Fruit fly (Drosophila melanogaster) whole organism, prepupa: Measurements from ENCODE around the gene CG11779.

Source experiments
- Blimp-1 ChIP-seq: fragments of 200-800 bp; sonication (Bioruptor generic); optimal IDR thresholded peaks from 3 replicates; lab custom pipeline; 2017; ENCODE audit warnings: missing biosample characterization, missing genetic modification characterization, mild to moderate bottlenecking, moderate library complexity, missing genetic modification reagents
- CG11762 ChIP-seq: fragments of 200-800 bp; sonication (Bioruptor generic); optimal IDR thresholded peaks from 3 replicates; lab custom pipeline; 2016; ENCODE audit warnings: missing biosample characterization, missing genetic modification characterization; ENCODE audit not compliant: insufficient read depth
- CG11902 ChIP-seq: fragments of 200-800 bp; sonication (Bioruptor generic); optimal IDR thresholded peaks from 3 replicates; lab custom pipeline; 2016; ENCODE audit warnings: missing biosample characterization, missing genetic modification characterization
- CG15336 ChIP-seq: fragments of 200-800 bp; sonication (Bioruptor generic); IDR thresholded peaks from 2 replicates; pipeline ENCODE4 v1.3.6; 2022; ENCODE audit warnings: missing biosample characterization, missing genetic modification characterization
- CG1621 ChIP-seq: fragments of 200-800 bp; sonication (Bioruptor generic); optimal IDR thresholded peaks from 3 replicates; lab custom pipeline; 2018; ENCODE audit warnings: missing biosample characterization, mild to moderate bottlenecking, missing genetic modification characterization
- CG3032 ChIP-seq: fragments of 200-800 bp; optimal IDR thresholded peaks from 2 replicates; lab custom pipeline; 2019; ENCODE audit warnings: missing biosample characterization, mild to moderate bottlenecking, missing genetic modification characterization, moderate library complexity
- CG31627 ChIP-seq: fragments of 200-800 bp; sonication (Bioruptor generic); optimal IDR thresholded peaks from 3 replicates; lab custom pipeline; 2016; ENCODE audit warnings: missing biosample characterization, missing genetic modification characterization
- CG32006 ChIP-seq: fragments of 200-800 bp; sonication (Bioruptor generic); optimal IDR thresholded peaks from 3 replicates; lab custom pipeline; 2017; ENCODE audit warnings: missing biosample characterization, mild to moderate bottlenecking, missing genetic modification characterization
- CG34406 ChIP-seq: fragments of 200-800 bp; sonication (Bioruptor generic); optimal IDR thresholded peaks from 3 replicates; lab custom pipeline; 2016; ENCODE audit warnings: missing biosample characterization, missing genetic modification characterization
- CG3919 ChIP-seq: fragments of 200-800 bp; sonication (Bioruptor generic); optimal IDR thresholded peaks from 3 replicates; lab custom pipeline; 2016; ENCODE audit warnings: missing biosample characterization, missing genetic modification characterization
- CG4318 ChIP-seq: fragments of 200-800 bp; sonication (Bioruptor generic); optimal IDR thresholded peaks from 3 replicates; lab custom pipeline; 2017; ENCODE audit warnings: missing biosample characterization, mild to moderate bottlenecking, missing genetic modification characterization
- CG6163 ChIP-seq: fragments of 200-800 bp; sonication (Bioruptor generic); IDR thresholded peaks from 3 replicates; pipeline ENCODE4 v1.3.6; 2022; ENCODE audit warnings: missing biosample characterization, missing genetic modification characterization
- CG6276 ChIP-seq: fragments of 200-800 bp; sonication (Bioruptor generic); optimal IDR thresholded peaks from 2 replicates; lab custom pipeline; 2017; ENCODE audit warnings: missing biosample characterization, mild to moderate bottlenecking, missing genetic modification characterization
- CG6808 ChIP-seq: fragments of 200-800 bp; sonication (Bioruptor generic); optimal IDR thresholded peaks from 3 replicates; lab custom pipeline; 2017; ENCODE audit warnings: missing biosample characterization, missing genetic modification characterization, mild to moderate bottlenecking, moderate library complexity, missing genetic modification reagents
- CG6854 ChIP-seq: fragments of 200-800 bp; sonication (Bioruptor generic); optimal IDR thresholded peaks from 2 replicates; lab custom pipeline; 2017; ENCODE audit warnings: missing biosample characterization, mild to moderate bottlenecking, missing genetic modification characterization
- CG7368 ChIP-seq: fragments of 200-800 bp; sonication (Bioruptor generic); optimal IDR thresholded peaks from 3 replicates; lab custom pipeline; 2016; ENCODE audit warnings: missing biosample characterization, missing genetic modification characterization
- CG8119 ChIP-seq: fragments of 200-800 bp; sonication (Bioruptor generic); IDR thresholded peaks from 3 replicates; pipeline ENCODE4 v1.3.6; 2022; ENCODE audit warnings: missing biosample characterization, missing genetic modification characterization
- CG8319 ChIP-seq: fragments of 200-800 bp; sonication (Bioruptor generic); optimal IDR thresholded peaks from 3 replicates; lab custom pipeline; 2016; ENCODE audit warnings: missing biosample characterization, missing genetic modification characterization
- CG8632 ChIP-seq: fragments of 200-800 bp; sonication (Bioruptor generic); optimal IDR thresholded peaks from 3 replicates; lab custom pipeline; 2016; ENCODE audit warnings: missing biosample characterization, missing genetic modification characterization
- CG9139 ChIP-seq: fragments of 200-800 bp; sonication (Bioruptor generic); optimal IDR thresholded peaks from 3 replicates; lab custom pipeline; 2017; ENCODE audit warnings: missing biosample characterization, mild to moderate bottlenecking, missing genetic modification characterization
- Eip78C ChIP-seq: fragments of 200-800 bp; sonication (Bioruptor generic); peaks from one replicate; lab custom pipeline; 2016; ENCODE audit warnings: missing biosample characterization, missing genetic modification characterization
- Eip93F ChIP-seq: fragments of 200-800 bp; sonication (Bioruptor generic); optimal IDR thresholded peaks from 2 replicates; lab custom pipeline; 2016; ENCODE audit warnings: missing biosample characterization, mild to moderate bottlenecking, missing genetic modification characterization
- Ets21C ChIP-seq: fragments of 200-800 bp; sonication (Bioruptor generic); optimal IDR thresholded peaks from 3 replicates; lab custom pipeline; 2016; ENCODE audit warnings: missing biosample characterization, missing genetic modification characterization
- Gug ChIP-seq: fragments of 200-800 bp; sonication (Bioruptor generic); IDR thresholded peaks from 2 replicates; pipeline ENCODE4 v1.3.6; 2022; ENCODE audit warnings: missing biosample characterization, missing genetic modification characterization
- Hr38 ChIP-seq: sonication (Bioruptor generic); optimal IDR thresholded peaks from 2 replicates; lab custom pipeline; 2016; ENCODE audit warnings: missing biosample characterization, missing genetic modification characterization
- Hr39 ChIP-seq: fragments of 200-800 bp; sonication (Bioruptor generic); optimal IDR thresholded peaks from 2 replicates; lab custom pipeline; 2016; ENCODE audit warnings: missing biosample characterization, missing genetic modification characterization
- Hr4 ChIP-seq: fragments of 200-800 bp; sonication (Bioruptor generic); optimal IDR thresholded peaks from 3 replicates; lab custom pipeline; 2016; ENCODE audit warnings: missing biosample characterization, missing genetic modification characterization
- Lpt ChIP-seq: fragments of 200-800 bp; sonication (Bioruptor generic); optimal IDR thresholded peaks from 3 replicates; lab custom pipeline; 2016; ENCODE audit warnings: missing biosample characterization, missing genetic modification characterization
- Met ChIP-seq: fragments of 200-800 bp; sonication (Bioruptor generic); optimal IDR thresholded peaks from 3 replicates; lab custom pipeline; 2016; ENCODE audit warnings: missing biosample characterization, missing genetic modification characterization
- OdsH ChIP-seq: fragments of 200-800 bp; sonication (Bioruptor generic); optimal IDR thresholded peaks from 3 replicates; lab custom pipeline; 2016; ENCODE audit warnings: missing biosample characterization, missing genetic modification characterization
- Smox ChIP-seq: fragments of 200-800 bp; sonication (Bioruptor generic); optimal IDR thresholded peaks from 3 replicates; lab custom pipeline; 2016; ENCODE audit warnings: missing biosample characterization, missing genetic modification characterization
- Sox102F ChIP-seq: fragments of 200-800 bp; sonication (Bioruptor generic); optimal IDR thresholded peaks from 2 replicates; lab custom pipeline; 2016; ENCODE audit warnings: missing biosample characterization, mild to moderate bottlenecking, missing genetic modification characterization
- Sox14 ChIP-seq: fragments of 200-800 bp; sonication (Bioruptor generic); optimal IDR thresholded peaks from 3 replicates; lab custom pipeline; 2016; ENCODE audit warnings: missing biosample characterization, missing genetic modification characterization
- Sox15 ChIP-seq: fragments of 200-800 bp; sonication (Bioruptor generic); optimal IDR thresholded peaks from 3 replicates; lab custom pipeline; 2016; ENCODE audit warnings: missing biosample characterization, missing genetic modification characterization
- acj6 ChIP-seq: fragments of 200-800 bp; sonication (Bioruptor generic); optimal IDR thresholded peaks from 3 replicates; lab custom pipeline; 2016; ENCODE audit warnings: missing biosample characterization, missing genetic modification characterization
- cyc ChIP-seq: fragments of 200-800 bp; sonication (Bioruptor generic); optimal IDR thresholded peaks from 3 replicates; lab custom pipeline; 2016; ENCODE audit warnings: missing biosample characterization, missing genetic modification characterization
- dac ChIP-seq: fragments of 200-800 bp; sonication (Bioruptor generic); optimal IDR thresholded peaks from 2 replicates; lab custom pipeline; 2017; ENCODE audit warnings: missing biosample characterization, mild to moderate bottlenecking, missing genetic modification characterization
- dsx ChIP-seq: fragments of 200-800 bp; optimal IDR thresholded peaks from 3 replicates; lab custom pipeline; 2019; ENCODE audit warnings: missing biosample characterization, mild to moderate bottlenecking, missing genetic modification characterization, moderate library complexity; ENCODE audit not compliant: poor library complexity, severe bottlenecking
- eg ChIP-seq: fragments of 200-800 bp; sonication (Bioruptor generic); IDR thresholded peaks from 3 replicates; pipeline ENCODE4 v1.3.6; 2022; ENCODE audit warnings: missing biosample characterization, missing genetic modification characterization
- esn ChIP-seq: fragments of 200-800 bp; sonication (Bioruptor generic); optimal IDR thresholded peaks from 2 replicates; lab custom pipeline; 2016; ENCODE audit warnings: missing biosample characterization, mild to moderate bottlenecking, missing genetic modification characterization, moderate library complexity
- fd59A ChIP-seq: fragments of 200-800 bp; sonication (Bioruptor generic); optimal IDR thresholded peaks from 2 replicates; lab custom pipeline; 2017; ENCODE audit warnings: missing biosample characterization, mild to moderate bottlenecking, missing genetic modification characterization, missing genetic modification reagents
- fd85E ChIP-seq: fragments of 200-800 bp; sonication (Bioruptor generic); optimal IDR thresholded peaks from 3 replicates; lab custom pipeline; 2016; ENCODE audit warnings: missing biosample characterization, missing genetic modification characterization
- fkh ChIP-seq: fragments of 200-800 bp; sonication (Bioruptor generic); optimal IDR thresholded peaks from 3 replicates; lab custom pipeline; 2017; ENCODE audit warnings: missing biosample characterization, mild to moderate bottlenecking, missing genetic modification characterization, moderate library complexity
- lz ChIP-seq: fragments of 200-800 bp; sonication (Bioruptor generic); optimal IDR thresholded peaks from 3 replicates; lab custom pipeline; 2016; ENCODE audit warnings: missing biosample characterization, missing genetic modification characterization
- net ChIP-seq: fragments of 200-800 bp; sonication (Bioruptor generic); optimal IDR thresholded peaks from 3 replicates; lab custom pipeline; 2016; ENCODE audit warnings: missing biosample characterization, missing genetic modification characterization
- pdm3 ChIP-seq: fragments of 200-800 bp; sonication (Bioruptor generic); optimal IDR thresholded peaks from 3 replicates; lab custom pipeline; 2016; ENCODE audit warnings: missing biosample characterization, missing genetic modification characterization
- spab ChIP-seq: fragments of 200-800 bp; sonication (Bioruptor generic); optimal IDR thresholded peaks from 2 replicates; lab custom pipeline; 2017; ENCODE audit warnings: missing biosample characterization, mild to moderate bottlenecking, missing genetic modification characterization, missing genetic modification reagents
- ss ChIP-seq, 2 experiments: fragments of 200-800 bp; sonication (Bioruptor generic); optimal IDR thresholded peaks; 2 replicates in 1 of 2; 3 replicates in 1 of 2; lab custom pipeline; 2017 to 2018; ENCODE audit warnings: mild to moderate bottlenecking in 2 of 2, missing biosample characterization in 2 of 2, missing genetic modification characterization in 2 of 2, moderate library complexity in 1 of 2
- svp ChIP-seq: fragments of 200-800 bp; sonication (Bioruptor generic); peaks from one replicate; lab custom pipeline; 2016; ENCODE audit warnings: missing biosample characterization, missing genetic modification characterization
- topi ChIP-seq: fragments of 200-800 bp; sonication (Bioruptor generic); optimal IDR thresholded peaks from 3 replicates; lab custom pipeline; 2016; ENCODE audit warnings: missing biosample characterization, missing genetic modification characterization
- vri ChIP-seq: fragments of 200-800 bp; sonication (Bioruptor generic); optimal IDR thresholded peaks from 3 replicates; lab custom pipeline; 2016; ENCODE audit warnings: missing biosample characterization, mild to moderate bottlenecking, missing genetic modification characterization

Gene CG11779

dm6 chr3R:19118505-19119138, 41.1 kb downstream of the CG11779 start:
- TF ChIP-seq CG11902 (GFP tag; lab: Kevin White, UChicago) (peak; percentile 75), Gug (peak; percentile 83), fkh (GFP tag; lab: Kevin White, UChicago) (no peak), CG3032 (peak; percentile 87), CG6854 (peak; percentile 63), CG32006 (GFP tag; lab: Kevin White, UChicago) (peak; percentile 77), svp (peak; percentile 95), esn (GFP tag; lab: Kevin White, UChicago) (peak; percentile 91), Met (GFP tag; lab: Kevin White, UChicago) (peak; percentile 90), CG8319 (peak; percentile 82), net (GFP tag; lab: Kevin White, UChicago) (peak; percentile 82), fd85E (GFP tag; lab: Kevin White, UChicago) (peak; percentile 26), CG3919 (GFP tag; lab: Kevin White, UChicago) (peak; percentile 89), CG34406 (GFP tag; lab: Kevin White, UChicago) (peak; percentile 83), OdsH (peak; percentile 88), Hr38 (GFP tag; lab: Kevin White, UChicago) (no peak), CG1621 (tag; lab: Kevin White, UChicago) (peak; percentile 89), dac (GFP tag; lab: Kevin White, UChicago) (peak; percentile 64), Smox (GFP tag; lab: Kevin White, UChicago) (peak; percentile 79), CG15336 (GFP tag; lab: Robert Waterston, UW) (peak; percentile 86), dsx (GFP tag; lab: Kevin White, UChicago) (peak; percentile 90), spab (GFP tag; lab: Kevin White, UChicago) (peak; percentile 80), Eip93F (GFP tag; lab: Kevin White, UChicago) (peak; percentile 63), Blimp-1 (peak; percentile 82), lz (GFP tag; lab: Kevin White, UChicago) (peak; percentile 88), CG8632 (GFP tag; lab: Kevin White, UChicago) (peak; percentile 83), Sox14 (GFP tag; lab: Kevin White, UChicago) (peak; percentile 88), eg (peak; percentile 93), cyc (GFP tag; lab: Kevin White, UChicago) (peak; percentile 86), CG9139 (GFP tag; lab: Kevin White, UChicago) (peak; percentile 63), CG8119 (GFP tag; lab: Robert Waterston, UW) (peak; percentile 89), vri (GFP tag; lab: Kevin White, UChicago) (peak; percentile 79), pdm3 (GFP tag; lab: Kevin White, UChicago) (peak; percentile 90), Hr4 (GFP tag; lab: Kevin White, UChicago) (peak; percentile 81), fd59A (peak; percentile 77), CG4318 (GFP tag; lab: Kevin White, UChicago) (peak; percentile 47), Sox102F (GFP tag; lab: Kevin White, UChicago) (peak; percentile 87), Lpt (GFP tag; lab: Kevin White, UChicago) (peak; percentile 77), CG6276 (GFP tag; lab: Kevin White, UChicago) (peak; percentile 61), CG7368 (GFP tag; lab: Kevin White, UChicago) (peak; percentile 82), CG11762 (GFP tag; lab: Kevin White, UChicago) (peak; percentile 65), CG6163 (peak; percentile 96), CG6808 (GFP tag; lab: Kevin White, UChicago) (peak; percentile 82), Ets21C (GFP tag; lab: Kevin White, UChicago) (peak; percentile 79), topi (GFP tag; lab: Kevin White, UChicago) (peak; percentile 84), CG31627 (GFP tag; lab: Kevin White, UChicago) (peak; percentile 87), Sox15 (GFP tag; lab: Kevin White, UChicago) (peak; percentile 74), Eip78C (GFP tag; lab: Kevin White, UChicago) (peak; percentile 97), Hr39 (GFP tag; lab: Kevin White, UChicago) (peak; percentile 90), ss (GFP tag; optimal IDR thresholded peaks at IDR 0.05; lab: Kevin White, UChicago) (peak; percentile 80 to 98), acj6 (peak; percentile 89)
